Worm (Caenorhabditis elegans) whole organism, L4 larva: ENCODE data around the gene strm-1.

Experiments used
- D1046.2 ChIP-seq: fragments of 200-800 bp; sonication (Bioruptor generic); IDR thresholded peaks from 2 replicates; pipeline ENCODE4 v1.3.6; 2022; ENCODE audit warnings: missing genetic modification characterization, missing compliant biosample characterization
- F37D6.2 ChIP-seq: sonication (generic microtip); optimal IDR thresholded peaks from 2 replicates; lab custom pipeline; 2016; ENCODE audit warnings: mild to moderate bottlenecking, missing genetic modification characterization, missing compliant biosample characterization
- ZK546.5 ChIP-seq, 2 experiments: sonication (generic microtip); optimal IDR thresholded peaks; 2 replicates each; lab custom pipeline; 2017; ENCODE audit warnings: missing biosample characterization in 2 of 2, missing genetic modification characterization in 2 of 2
- mep-1 ChIP-seq: fragments of 150-350 bp; sonication (generic microtip); optimal IDR thresholded peaks from 3 replicates; lab custom pipeline; 2014; ENCODE audit warnings: missing biosample characterization, missing genetic modification characterization
- unc-39 ChIP-seq: sonication (generic microtip); optimal IDR thresholded peaks from 2 replicates; lab custom pipeline; 2017; ENCODE audit warnings: missing biosample characterization, missing genetic modification characterization
- unc-62 ChIP-seq, 3 experiments: fragments of 150-350 bp in 1 of 3; sonication (generic microtip); optimal IDR thresholded peaks in 2 of 3; peaks in 1 of 3; 1 replicate in 1 of 3; 2 replicates in 2 of 3; lab custom pipeline; 2014 to 2017; ENCODE audit warnings: missing biosample characterization in 3 of 3, missing genetic modification characterization in 3 of 3, missing genetic modification reagents in 3 of 3, missing genotype in 1 of 3
- zfp-3 ChIP-seq: fragments of 200-800 bp; sonication (Bioruptor generic); conservative IDR thresholded peaks from 2 replicates; pipeline ENCODE4 v1.3.6; 2022; ENCODE audit warnings: missing genetic modification reagents, missing genetic modification characterization, missing compliant biosample characterization

- no peak for TF ChIP-seq unc-39 (tag; lab: Kevin White, UChicago)
- TF ChIP-seq zfp-3 = no peak
- TF ChIP-seq F37D6.2 (tag; lab: Kevin White, UChicago) = no peak
- no peak for TF ChIP-seq mep-1 (tag; lab: Kevin White, UChicago)
- no peak for TF ChIP-seq D1046.2
- TF ChIP-seq unc-62 (GFP tag; optimal IDR thresholded peaks at IDR 0.05 in 1 of 2; lab: Kevin White, UChicago) = no peak
- TF ChIP-seq unc-62 (tag; optimal IDR thresholded peaks at IDR 0.05; lab: Kevin White, UChicago) = no peak
- TF ChIP-seq ZK546.5 (tag; optimal IDR thresholded peaks at IDR 0.05; lab: Kevin White, UChicago) = no peak
These were observed 30.0 kb upstream of the strm-1 start, which contains the start of gene H04J21.1 for ce11 chrIII:2371864-2372263.
